Fruit fly (Drosophila melanogaster): ENCODE results near the gene rump.

Gene rump

DNA sequence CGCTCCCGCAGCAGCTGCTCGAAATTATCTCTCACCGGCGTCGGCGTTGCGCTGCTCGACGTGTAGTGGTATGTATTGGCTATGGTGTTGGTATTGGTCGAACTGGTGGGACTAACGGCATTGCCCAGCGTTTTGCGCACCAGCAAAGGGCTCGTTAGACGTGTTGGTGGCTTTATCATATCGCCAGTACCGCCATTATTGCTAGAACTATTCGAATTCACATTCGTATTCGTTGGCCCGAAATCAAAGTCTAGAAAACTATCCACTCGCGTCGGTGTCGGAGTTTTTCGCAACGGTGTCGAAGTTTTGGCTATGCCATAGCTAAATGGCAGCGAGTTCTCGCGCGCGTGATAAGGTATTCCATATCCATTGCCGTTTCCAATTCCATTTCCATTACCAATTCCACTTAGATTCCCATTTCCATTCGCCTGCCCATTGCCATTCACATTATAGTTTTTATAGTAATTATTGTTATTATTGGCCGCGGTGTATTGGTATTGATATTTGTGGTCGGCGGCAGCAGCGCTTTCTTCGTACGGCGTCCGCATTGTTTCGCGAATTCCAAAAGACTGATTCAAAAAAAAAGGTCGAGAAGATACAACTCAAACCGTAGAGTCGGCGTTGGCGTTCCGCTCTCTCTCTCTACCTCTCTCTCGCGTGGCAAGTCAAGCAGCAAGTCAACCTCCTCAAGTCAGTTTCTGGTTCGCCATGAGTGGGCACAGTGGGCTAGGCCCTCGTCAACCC is 22.5 kb upstream of the rump start, which contains the start of gene by (continued):
- TF ChIP-seq unc-4 (GFP tag; IDR thresholded peaks at IDR 0.05; ENCODE audit: partially characterized antibody) (0 out of 2 replicates have a peak, but pooled peaks have one; percentile 17), NfI (GFP tag; optimal IDR thresholded peaks at IDR 0.05) (no peak), Jarid2 (GFP tag; optimal IDR thresholded peaks at IDR 0.05) (peak; percentile 71), pfk (GFP tag; optimal IDR thresholded peaks at IDR 0.05) (peak; percentile 19), Deaf1 (tag; optimal IDR thresholded peaks at IDR 0.05) (peak; percentile 51), sd (tag; optimal IDR thresholded peaks at IDR 0.05) (peak; percentile 83), CG42726 (GFP tag; IDR thresholded peaks at IDR 0.05; ENCODE audit: partially characterized antibody) (0 out of 2 replicates have a peak, but pooled peaks have one; percentile 26), Bgb (GFP tag; IDR thresholded peaks at IDR 0.05; ENCODE audit: partially characterized antibody) (peak; percentile 25; the same call in 1 of the 2 replicates), chm (GFP tag; IDR thresholded peaks at IDR 0.05) (peak; percentile 14; the same call in 1 of the 2 replicates), pum (GFP tag; optimal IDR thresholded peaks at IDR 0.05) (no peak), bbx (GFP tag; IDR thresholded peaks at IDR 0.05; ENCODE audit: partially characterized antibody) (peak; percentile 38; the same call in 1 of the 2 replicates), Adf1 (GFP tag; IDR thresholded peaks at IDR 0.05) (peak; percentile 38; the same call in 1 of the 2 replicates), mirr (GFP tag; optimal IDR thresholded peaks at IDR 0.05) (peak; percentile 16), CG10274 (GFP tag; optimal IDR thresholded peaks at IDR 0.05) (no peak), exex (tag; optimal IDR thresholded peaks at IDR 0.05) (peak; percentile 76), chinmo (GFP tag; IDR thresholded peaks at IDR 0.05; ENCODE audit: partially characterized antibody) (peak; percentile 83; the same call in 3 of the 4 replicates), z (GFP tag; IDR thresholded peaks at IDR 0.05) (peak; percentile 58; the same call in 1 of the 3 replicates), Blimp-1 (GFP tag; optimal IDR thresholded peaks at IDR 0.05) (no peak), tgo (GFP tag; IDR thresholded peaks at IDR 0.05) (no peak), CG10543 (GFP tag; optimal IDR thresholded peaks at IDR 0.05) (peak; percentile 43), zen2 (GFP tag; IDR thresholded peaks at IDR 0.05; ENCODE audit: partially characterized antibody) (peak; percentile 49; the same call in 1 of the 3 replicates), jumu (GFP tag; optimal IDR thresholded peaks at IDR 0.05) (no peak), CG13894 (tag; optimal IDR thresholded peaks at IDR 0.05) (peak; percentile 19), CG8290 (GFP tag; optimal IDR thresholded peaks at IDR 0.05) (no peak), CG8290 (tag; optimal IDR thresholded peaks at IDR 0.05) (peak in 1 of 2 experiments; percentile 35), HLHmδ (GFP tag; optimal IDR thresholded peaks at IDR 0.05) (no peak), schlank (tag; optimal IDR thresholded peaks at IDR 0.05) (no peak), CG18619 (GFP tag; optimal IDR thresholded peaks at IDR 0.05) (no peak), HLH4C (GFP tag; IDR thresholded peaks at IDR 0.05; ENCODE audit: partially characterized antibody) (0 out of 3 replicates have a peak, but pooled peaks have one; percentile 12), CG13287 (GFP tag; IDR thresholded peaks at IDR 0.05; ENCODE audit: partially characterized antibody) (peak; percentile 34; the same call in 1 of the 2 replicates)

DNA sequence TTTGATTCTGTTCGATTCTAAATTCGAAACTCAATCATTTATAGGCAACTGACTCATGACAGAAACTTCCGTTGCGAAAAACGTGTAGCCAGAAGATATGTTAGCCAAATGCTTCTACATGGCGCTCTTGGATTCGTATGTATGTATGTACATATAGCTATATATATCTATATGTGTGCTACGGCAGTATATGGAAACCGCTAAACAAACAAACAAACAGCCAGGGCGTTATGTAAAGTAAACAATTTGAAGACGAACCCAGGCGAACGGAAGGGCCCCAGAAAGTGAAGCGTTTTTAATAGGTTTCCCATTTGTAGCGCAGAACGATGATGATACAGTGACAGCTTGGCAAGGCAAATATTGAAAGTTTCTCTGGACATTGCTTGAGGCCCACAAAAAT is 19.8 kb upstream of the rump start:
- no peak for TF ChIP-seq CG7928 (GFP tag; optimal IDR thresholded peaks at IDR 0.05)
- TF ChIP-seq Med (GFP tag): peak; percentile 74
- peak; percentile 1 for TF ChIP-seq PHDP (tag; optimal IDR thresholded peaks at IDR 0.05)
- TF ChIP-seq CG10543 (GFP tag; optimal IDR thresholded peaks at IDR 0.05): no peak
- no peak for TF ChIP-seq CG4424 (GFP tag; optimal IDR thresholded peaks at IDR 0.05)
- TF ChIP-seq Ptx1 (GFP tag; IDR thresholded peaks at IDR 0.05): no peak
- no peak for TF ChIP-seq CG7839 (tag; optimal IDR thresholded peaks at IDR 0.05)
- no peak for TF ChIP-seq stwl (tag; optimal IDR thresholded peaks at IDR 0.05)
- TF ChIP-seq fd64A (GFP tag; optimal IDR thresholded peaks at IDR 0.05): peak; percentile 36
- TF ChIP-seq Nf-YB (GFP tag; optimal IDR thresholded peaks at IDR 0.05): peak; percentile 14
- TF ChIP-seq CG2712 (tag; optimal IDR thresholded peaks at IDR 0.05): no peak
- peak; percentile 30 for TF ChIP-seq Asciz (GFP tag; optimal IDR thresholded peaks at IDR 0.05)
- no peak for TF ChIP-seq klu (GFP tag; IDR thresholded peaks at IDR 0.05)
- no peak for TF ChIP-seq CG3407 (GFP tag; optimal IDR thresholded peaks at IDR 0.05)
- TF ChIP-seq CG3281 (GFP tag; optimal IDR thresholded peaks at IDR 0.05): peak; percentile 7
- TF ChIP-seq da (GFP tag; optimal IDR thresholded peaks at IDR 0.05): no peak
- no peak for TF ChIP-seq psq (GFP tag; optimal IDR thresholded peaks at IDR 0.05)
- TF ChIP-seq slbo (GFP tag; IDR thresholded peaks at IDR 0.05): no peak
- TF ChIP-seq NC2β (GFP tag; optimal IDR thresholded peaks at IDR 0.05): no peak
- TF ChIP-seq gsb (GFP tag; IDR thresholded peaks at IDR 0.05): no peak
